Fruit fly (Drosophila melanogaster) S2 (cell line): Measurements from ENCODE around the gene CG43184.

Experiments
- CG8478 ChIP-seq: fragments of >200 bp; optimal IDR thresholded peaks from 2 replicates; lab custom pipeline; 2018
- CTCF ChIP-seq, 2 experiments: fragments of >200 bp; optimal IDR thresholded peaks; 2 replicates each; lab custom pipeline; 2018

CG43184 gene

DNA sequence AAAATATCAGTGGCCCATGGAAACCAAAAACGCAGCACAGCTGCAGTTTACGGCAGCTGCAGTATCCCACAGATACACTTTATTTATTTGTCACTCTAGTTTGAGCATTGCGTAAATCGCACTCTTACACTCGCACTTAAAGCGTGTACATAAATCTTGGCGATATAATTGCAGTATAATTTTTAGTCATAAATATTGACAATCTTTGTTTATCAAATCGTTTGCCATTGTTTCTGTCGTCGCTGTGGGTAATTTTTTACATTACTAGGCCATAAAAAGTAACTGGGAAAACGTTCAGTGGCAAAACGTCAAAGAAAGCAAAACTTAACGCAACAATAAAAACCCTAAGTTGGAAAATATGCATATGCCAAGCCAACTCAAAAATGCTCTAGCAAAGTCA, 40.3 kb downstream of the CG43184 start:
- TF ChIP-seq CTCF (optimal IDR thresholded peaks at IDR 0.05; lab: Kevin White, UChicago), result no peak
- no peak for TF ChIP-seq CG8478 (lab: Kevin White, UChicago)

DNA sequence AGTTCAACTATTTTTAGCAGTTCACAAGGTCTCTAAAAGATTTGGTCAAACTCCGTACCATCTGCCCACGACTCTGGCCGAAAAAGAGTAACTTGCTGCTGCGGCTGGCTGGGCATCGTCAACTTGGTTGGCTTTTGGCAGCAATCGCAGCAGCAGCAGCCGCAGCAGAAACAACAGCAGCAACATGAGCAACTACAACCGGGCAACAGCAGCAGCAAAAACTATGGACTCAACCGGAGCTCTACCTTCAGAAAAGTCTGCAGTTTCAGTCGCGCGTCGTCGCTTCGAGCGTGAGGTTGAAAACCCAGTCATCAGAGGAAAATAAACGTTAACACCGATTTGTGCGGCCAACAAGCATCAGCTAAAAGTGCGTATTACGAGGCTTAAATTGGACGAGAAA, 41.2 kb downstream of the CG43184 start, which contains the start of gene CG13737:
Gene CG13737 (plus strand): TSS at position 266 of the 400 bp plus-strand sequence.
- no peak for TF ChIP-seq CG8478 (lab: Kevin White, UChicago)
- TF ChIP-seq CTCF (optimal IDR thresholded peaks at IDR 0.05; lab: Kevin White, UChicago), result no peak

DNA sequence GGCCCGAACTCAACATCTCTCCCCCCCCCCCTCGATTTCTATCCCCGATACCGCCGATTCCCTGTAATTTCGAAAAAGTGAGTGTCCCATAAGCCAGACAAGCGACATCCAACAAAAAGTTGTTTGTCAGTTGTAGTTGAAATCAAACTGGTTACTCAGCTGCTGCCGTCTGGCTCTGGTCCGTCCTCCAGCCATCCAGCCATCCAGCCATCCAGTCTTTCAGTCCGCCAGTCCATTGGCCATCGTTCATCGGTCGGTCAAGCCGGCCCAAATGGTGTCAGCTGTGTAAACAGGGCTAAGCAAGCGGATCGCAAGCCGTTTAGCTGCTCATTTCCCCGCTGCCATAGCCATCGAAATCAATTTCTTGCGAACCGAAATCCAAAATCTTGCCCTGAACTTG, 44.0 kb downstream of the CG43184 start:
- TF ChIP-seq CG8478 (lab: Kevin White, UChicago) (no peak), CTCF (optimal IDR thresholded peaks at IDR 0.05; lab: Kevin White, UChicago) (no peak)

DNA sequence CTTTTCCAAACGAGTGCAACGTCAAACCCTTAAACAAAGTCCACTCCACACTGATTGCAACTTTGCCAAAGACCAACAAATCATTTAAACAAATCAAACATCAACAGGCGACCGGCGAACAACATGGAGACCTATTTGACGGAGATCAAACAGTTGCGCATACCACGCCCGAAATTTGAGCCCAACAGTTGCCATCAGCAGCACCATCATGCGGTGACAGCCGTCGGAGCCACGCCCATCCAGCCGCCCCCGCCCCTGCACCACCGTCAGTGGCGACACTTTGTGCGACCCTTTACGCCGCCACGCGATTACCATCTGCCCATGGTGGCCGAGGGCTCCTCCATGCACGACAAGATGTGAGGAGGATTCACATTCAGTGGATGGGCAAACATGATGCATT, 45.0 kb downstream of the CG43184 start:
- no peak for TF ChIP-seq CG8478 (lab: Kevin White, UChicago)
- TF ChIP-seq CTCF (optimal IDR thresholded peaks at IDR 0.05; lab: Kevin White, UChicago), result no peak

DNA sequence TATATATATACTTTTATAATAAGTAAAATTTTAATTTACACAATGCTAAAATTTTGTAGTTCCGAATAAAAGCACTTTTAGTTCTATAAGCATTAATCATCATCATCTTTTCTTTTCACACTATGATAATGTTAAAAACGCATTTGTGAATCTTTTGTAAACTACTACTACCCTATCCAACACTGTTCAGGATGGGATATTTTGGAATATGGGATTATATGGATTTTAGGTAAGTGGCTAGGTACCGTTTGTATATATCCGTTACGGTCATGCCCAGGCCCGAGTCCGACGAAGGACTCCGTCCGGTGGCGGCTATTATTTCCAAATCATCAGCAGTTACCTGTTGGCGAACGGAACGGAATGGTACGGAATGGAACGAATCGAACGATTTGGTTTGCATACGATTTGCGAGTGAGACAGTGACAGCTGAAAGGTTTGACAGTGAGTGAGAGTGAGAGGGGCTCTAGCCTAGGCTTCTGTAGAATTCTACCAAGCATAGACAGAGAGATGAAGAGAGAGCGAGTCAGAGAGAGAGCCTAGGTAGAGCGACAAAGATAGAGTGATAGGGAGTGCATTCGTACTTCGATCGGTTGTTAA, 47.0 kb downstream of the CG43184 start:
- TF ChIP-seq CTCF (optimal IDR thresholded peaks at IDR 0.05; lab: Kevin White, UChicago) (no peak), CG8478 (lab: Kevin White, UChicago) (no peak)

DNA sequence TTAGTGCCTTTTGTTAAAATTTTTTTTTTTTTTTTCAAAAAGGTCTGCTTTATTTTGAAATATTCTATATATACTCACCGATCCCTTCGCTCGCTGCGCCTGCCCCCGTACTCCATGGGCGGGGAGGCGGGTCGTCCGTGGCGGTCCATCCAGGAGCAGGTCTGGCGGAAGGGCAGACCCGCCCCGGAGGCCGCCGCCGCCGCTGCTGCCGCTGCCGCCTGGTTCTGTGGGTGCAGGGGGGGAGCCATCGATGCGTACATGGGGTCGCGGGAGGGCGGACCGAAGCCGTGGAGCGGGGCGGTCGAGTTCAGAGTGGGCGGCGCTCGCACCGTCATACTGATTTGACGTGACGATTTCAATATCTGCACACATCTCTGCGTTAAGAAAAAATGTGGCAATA, 49.5 kb downstream of the CG43184 start:
- TF ChIP-seq CTCF (optimal IDR thresholded peaks at IDR 0.05; lab: Kevin White, UChicago) (no peak), CG8478 (lab: Kevin White, UChicago) (no peak)
